Worm (Caenorhabditis elegans) whole organism, midembryonic: ENCODE measurements around the gene T10D4.7.
"Not testable (repeated sequence)": the region's sequence is repeated elsewhere in the genome, so short reads cannot be mapped to it uniquely, and the experiment has no call there.

Source experiments
- cog-1 ChIP-seq: sonication (generic microtip); optimal IDR thresholded peaks from 2 replicates; lab custom pipeline; 2016; ENCODE audit warnings: missing genetic modification characterization, missing compliant biosample characterization
- med-1 ChIP-seq: sonication (generic microtip); optimal IDR thresholded peaks from 2 replicates; lab custom pipeline; 2017; ENCODE audit warnings: missing genetic modification characterization, mild to moderate bottlenecking, missing compliant biosample characterization, antibody characterized with exemption, missing genetic modification reagents; ENCODE audit not compliant: insufficient read depth
- ztf-23 ChIP-seq: fragments of 200-800 bp; sonication (Bioruptor generic); IDR thresholded peaks from 2 replicates; pipeline ENCODE4 v1.3.6; 2022; ENCODE audit warnings: missing genetic modification reagents, missing genetic modification characterization, missing compliant biosample characterization
- ztf-29 ChIP-seq: fragments of 200-800 bp; sonication (Bioruptor generic); IDR thresholded peaks from 2 replicates; pipeline ENCODE4 v1.3.6; 2022; ENCODE audit warnings: missing genetic modification reagents, missing genetic modification characterization, missing compliant biosample characterization

DNA sequence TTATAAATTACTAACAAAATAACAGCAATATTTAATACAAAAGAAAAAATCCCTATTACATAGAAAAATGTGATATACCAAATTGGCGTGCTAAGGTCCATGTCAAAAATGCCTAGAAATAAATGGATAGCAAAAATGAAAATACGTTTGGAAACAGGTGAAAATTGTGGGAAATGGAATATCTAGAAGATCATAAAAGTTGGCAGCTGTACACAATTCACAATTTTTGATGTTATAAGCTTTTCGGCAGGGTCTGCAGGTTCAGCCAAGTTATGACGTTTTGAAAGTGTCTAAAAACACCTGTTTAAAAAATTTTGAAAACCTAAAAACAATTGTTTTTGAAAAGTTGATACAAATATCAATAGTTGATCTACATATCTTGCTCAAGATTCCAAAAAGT lies 25.3 kb downstream of the T10D4.7 start, which contains the start of gene sri-42:
- not testable (repeated sequence) for TF ChIP-seq med-1 (GFP tag; lab: Kevin White, UChicago); ztf-23; cog-1; ztf-29 (GFP tag; lab: Robert Waterston, UW)
